Fruit fly (Drosophila melanogaster) whole organism, embryonic: ENCODE data around the gene Irc.

Experiments
- BtbVII ChIP-seq: fragments of 200-800 bp; sonication (Bioruptor generic); optimal IDR thresholded peaks from 3 replicates; lab custom pipeline; 2017; ENCODE audit warnings: missing biosample characterization, mild to moderate bottlenecking, missing genetic modification characterization
- CG10147 ChIP-seq: fragments of 200-800 bp; sonication (Bioruptor generic); optimal IDR thresholded peaks from 2 replicates; lab custom pipeline; 2019; ENCODE audit warnings: missing biosample characterization, mild to moderate bottlenecking, missing genetic modification characterization, moderate library complexity
- CG11560 ChIP-seq: fragments of 200-800 bp; sonication (Bioruptor generic); IDR thresholded peaks from 3 replicates; pipeline ENCODE4 v1.3.6; 2022; ENCODE audit warnings: missing biosample characterization, missing genetic modification characterization
- CG12071 ChIP-seq: fragments of 200-800 bp; sonication (Bioruptor generic); optimal IDR thresholded peaks from 3 replicates; lab custom pipeline; 2018; ENCODE audit warnings: missing biosample characterization, mild to moderate bottlenecking, missing genetic modification characterization
- CG12236 ChIP-seq: fragments of 200-800 bp; sonication (Bioruptor generic); optimal IDR thresholded peaks from 2 replicates; lab custom pipeline; 2016; ENCODE audit warnings: missing biosample characterization, missing genetic modification characterization
- CG14965 ChIP-seq: fragments of 200-800 bp; sonication (Bioruptor generic); optimal IDR thresholded peaks from 2 replicates; lab custom pipeline; 2016; ENCODE audit warnings: missing biosample characterization, missing genetic modification characterization, borderline replicate concordance
- CG1529 ChIP-seq: fragments of 200-800 bp; sonication (Bioruptor generic); optimal IDR thresholded peaks from 3 replicates; lab custom pipeline; 2018; ENCODE audit warnings: missing biosample characterization, missing genetic modification characterization
- CG17186 ChIP-seq: fragments of 200-800 bp; sonication (Bioruptor generic); optimal IDR thresholded peaks from 3 replicates; lab custom pipeline; 2017; ENCODE audit warnings: missing biosample characterization, missing genetic modification reagents, missing genetic modification characterization
- CG17385 ChIP-seq: fragments of 200-800 bp; sonication (Bioruptor generic); optimal IDR thresholded peaks from 3 replicates; lab custom pipeline; 2018; ENCODE audit warnings: missing biosample characterization, mild to moderate bottlenecking, missing genetic modification characterization
- CG2202 ChIP-seq: fragments of 200-800 bp; sonication (Bioruptor generic); optimal IDR thresholded peaks from 2 replicates; lab custom pipeline; 2018; ENCODE audit warnings: missing biosample characterization, mild to moderate bottlenecking, missing genetic modification characterization
- CG30431 ChIP-seq: fragments of 200-800 bp; sonication (Bioruptor generic); optimal IDR thresholded peaks from 2 replicates; lab custom pipeline; 2017; ENCODE audit warnings: missing biosample characterization, missing genetic modification characterization
- CG3065 ChIP-seq: fragments of 200-800 bp; sonication (Bioruptor generic); optimal IDR thresholded peaks from 2 replicates; lab custom pipeline; 2016; ENCODE audit warnings: missing biosample characterization, missing genetic modification characterization
- CG3163 ChIP-seq: fragments of 200-800 bp; sonication (Bioruptor generic); optimal IDR thresholded peaks from 3 replicates; lab custom pipeline; 2016; ENCODE audit warnings: missing biosample characterization, missing genetic modification characterization
- CG4282 ChIP-seq: fragments of 200-800 bp; sonication (Bioruptor generic); optimal IDR thresholded peaks from 2 replicates; lab custom pipeline; 2016; ENCODE audit warnings: missing biosample characterization, missing genetic modification characterization
- CG6654 ChIP-seq: fragments of 200-800 bp; sonication (Bioruptor generic); optimal IDR thresholded peaks from 2 replicates; lab custom pipeline; 2017; ENCODE audit warnings: missing biosample characterization, mild to moderate bottlenecking, missing genetic modification characterization
- CG6689 ChIP-seq: fragments of 200-800 bp; sonication (Bioruptor generic); IDR thresholded peaks from 2 replicates; pipeline ENCODE4 v1.3.6; 2022; ENCODE audit warnings: missing biosample characterization, missing genetic modification characterization
- CG8089 ChIP-seq: fragments of 200-800 bp; sonication (Bioruptor generic); optimal IDR thresholded peaks from 3 replicates; lab custom pipeline; 2016; ENCODE audit warnings: missing biosample characterization, missing genetic modification characterization
- CG8281 ChIP-seq: fragments of 200-800 bp; sonication (Bioruptor generic); optimal IDR thresholded peaks from 2 replicates; lab custom pipeline; 2018; ENCODE audit warnings: missing biosample characterization, mild to moderate bottlenecking, missing genetic modification characterization, moderate library complexity
- CG8765 ChIP-seq: fragments of 200-800 bp; sonication (Bioruptor generic); IDR thresholded peaks from 2 replicates; pipeline ENCODE4 v1.3.6; 2022; ENCODE audit warnings: missing biosample characterization, missing genetic modification characterization
- CrebB ChIP-seq: fragments of 200-800 bp; sonication (Bioruptor generic); optimal IDR thresholded peaks from 3 replicates; lab custom pipeline; 2018; ENCODE audit warnings: missing biosample characterization, mild to moderate bottlenecking, missing genetic modification characterization
- D19A ChIP-seq: fragments of 200-800 bp; optimal IDR thresholded peaks from 3 replicates; lab custom pipeline; 2019; ENCODE audit warnings: missing biosample characterization, mild to moderate bottlenecking, missing genetic modification characterization, moderate library complexity
- Doc2 ChIP-seq: fragments of 200-800 bp; sonication (Bioruptor generic); IDR thresholded peaks from 2 replicates; pipeline ENCODE4 v1.3.6; 2022; ENCODE audit warnings: missing biosample characterization, missing genetic modification characterization
- Fer1 ChIP-seq: fragments of 200-800 bp; sonication (Bioruptor generic); optimal IDR thresholded peaks from 2 replicates; lab custom pipeline; 2017; ENCODE audit warnings: missing biosample characterization, mild to moderate bottlenecking, missing genetic modification characterization
- Gsc ChIP-seq: fragments of 200-800 bp; sonication (Bioruptor generic); IDR thresholded peaks from 2 replicates; pipeline ENCODE4 v1.3.6; 2022; ENCODE audit warnings: missing biosample characterization, missing genetic modification characterization
- HLHmδ ChIP-seq: fragments of 200-800 bp; sonication (Bioruptor generic); optimal IDR thresholded peaks from 2 replicates; lab custom pipeline; 2018; ENCODE audit warnings: missing biosample characterization, mild to moderate bottlenecking, missing genetic modification characterization, moderate library complexity
- Hand ChIP-seq: fragments of 200-800 bp; sonication (Bioruptor generic); optimal IDR thresholded peaks from 2 replicates; lab custom pipeline; 2017; ENCODE audit warnings: mild to moderate bottlenecking, missing biosample characterization, missing genetic modification reagents, missing genetic modification characterization
- Hey ChIP-seq: fragments of 200-800 bp; sonication (Bioruptor generic); optimal IDR thresholded peaks from 3 replicates; lab custom pipeline; 2018; ENCODE audit warnings: missing biosample characterization, mild to moderate bottlenecking, missing genetic modification characterization
- Hmx ChIP-seq: fragments of 200-800 bp; sonication (Bioruptor generic); optimal IDR thresholded peaks from 2 replicates; lab custom pipeline; 2016; ENCODE audit warnings: missing biosample characterization, missing genetic modification characterization
- Hr3 ChIP-seq: fragments of 200-800 bp; sonication (Bioruptor generic); optimal IDR thresholded peaks from 3 replicates; lab custom pipeline; 2016; ENCODE audit warnings: missing biosample characterization, missing genetic modification characterization
- Lhr ChIP-seq: fragments of 200-800 bp; sonication (Bioruptor generic); optimal IDR thresholded peaks from 3 replicates; lab custom pipeline; 2017; ENCODE audit warnings: mild to moderate bottlenecking, missing biosample characterization, missing genetic modification reagents, missing genetic modification characterization
- MBD-R2 ChIP-seq: fragments of 200-800 bp; sonication (Bioruptor generic); IDR thresholded peaks from 2 replicates; pipeline ENCODE4 v1.3.6; 2022; ENCODE audit warnings: missing biosample characterization, missing genetic modification characterization
- Meics ChIP-seq: fragments of 200-800 bp; sonication (Bioruptor generic); optimal IDR thresholded peaks from 2 replicates; lab custom pipeline; 2017; ENCODE audit warnings: missing biosample characterization, mild to moderate bottlenecking, missing genetic modification characterization
- NC2α ChIP-seq: fragments of 200-800 bp; sonication (Bioruptor generic); optimal IDR thresholded peaks from 2 replicates; lab custom pipeline; 2016; ENCODE audit warnings: missing biosample characterization, missing genetic modification characterization
- Rx ChIP-seq: fragments of 200-800 bp; sonication (Bioruptor generic); IDR thresholded peaks from 2 replicates; pipeline ENCODE4 v1.3.6; 2022; ENCODE audit warnings: missing biosample characterization, missing genetic modification characterization
- Taf1 ChIP-seq: fragments of 200-800 bp; sonication (Bioruptor generic); IDR thresholded peaks from 2 replicates; pipeline ENCODE4 v1.3.6; 2022; ENCODE audit warnings: missing biosample characterization, missing genetic modification characterization
- Trl ChIP-seq, 3 experiments: fragments of >200 bp in 2 of 3; fragments of 200-800 bp in 1 of 3; sonication (Bioruptor generic) in 1 of 3; optimal IDR thresholded peaks; 2 replicates in 1 of 3; 3 replicates in 2 of 3; lab custom pipeline; 2016 to 2017; ENCODE audit warnings: missing biosample characterization in 1 of 3, missing genetic modification characterization in 1 of 3
- Usf ChIP-seq: fragments of 200-800 bp; sonication (Bioruptor generic); optimal IDR thresholded peaks from 2 replicates; lab custom pipeline; 2017; ENCODE audit warnings: missing genotype, missing biosample characterization, missing genetic modification characterization
- amos ChIP-seq: fragments of 200-800 bp; sonication (Bioruptor generic); IDR thresholded peaks from 2 replicates; pipeline ENCODE4 v1.3.6; 2022; ENCODE audit warnings: missing biosample characterization, missing genetic modification characterization; ENCODE audit not compliant: partially characterized antibody
- cato ChIP-seq: fragments of 200-800 bp; sonication (Bioruptor generic); optimal IDR thresholded peaks from 2 replicates; lab custom pipeline; 2016; ENCODE audit warnings: missing biosample characterization, missing genetic modification characterization, borderline replicate concordance
- cg ChIP-seq: fragments of 200-800 bp; sonication (Bioruptor generic); optimal IDR thresholded peaks from 3 replicates; lab custom pipeline; 2019; ENCODE audit warnings: missing biosample characterization, mild to moderate bottlenecking, missing genetic modification characterization, moderate library complexity
- chn ChIP-seq: fragments of 200-800 bp; sonication (Bioruptor generic); optimal IDR thresholded peaks from 2 replicates; lab custom pipeline; 2016; ENCODE audit warnings: missing biosample characterization, missing genetic modification characterization
- danr ChIP-seq: fragments of 200-800 bp; sonication (Bioruptor generic); IDR thresholded peaks from 2 replicates; pipeline ENCODE4 v1.3.6; 2022; ENCODE audit warnings: missing biosample characterization, missing genetic modification characterization
- eyg ChIP-seq: fragments of 200-800 bp; sonication (Bioruptor generic); optimal IDR thresholded peaks from 3 replicates; lab custom pipeline; 2016; ENCODE audit warnings: missing biosample characterization, missing genetic modification characterization
- nom ChIP-seq: fragments of 200-800 bp; sonication (Bioruptor generic); optimal IDR thresholded peaks from 2 replicates; lab custom pipeline; 2017; ENCODE audit warnings: missing biosample characterization, missing genetic modification characterization, mild to moderate bottlenecking, moderate library complexity, missing genetic modification reagents
- run ChIP-seq: fragments of 200-800 bp; sonication (Bioruptor generic); optimal IDR thresholded peaks from 3 replicates; lab custom pipeline; 2018; ENCODE audit warnings: missing biosample characterization, mild to moderate bottlenecking, missing genetic modification characterization
- vvl ChIP-seq: fragments of 200-800 bp; sonication (Bioruptor generic); IDR thresholded peaks from 2 replicates; pipeline ENCODE4 v1.3.6; 2022; ENCODE audit warnings: missing biosample characterization, missing genetic modification characterization
- wek ChIP-seq: fragments of 200-800 bp; sonication (Bioruptor generic); optimal IDR thresholded peaks from 3 replicates; lab custom pipeline; 2018; ENCODE audit warnings: missing biosample characterization, mild to moderate bottlenecking, missing genetic modification characterization, moderate library complexity
- zen2 ChIP-seq: fragments of 200-800 bp; sonication (Bioruptor generic); IDR thresholded peaks from 3 replicates; pipeline ENCODE4 v1.3.6; 2022; ENCODE audit warnings: missing biosample characterization, missing genetic modification characterization; ENCODE audit not compliant: partially characterized antibody

Irc gene

dm6 chr3R:16986181-16987074 is 16.2 kb upstream of the Irc start (continued):
- peak; percentile 52 for TF ChIP-seq CG6654 (GFP tag; lab: Kevin White, UChicago)
- peak; percentile 83 for TF ChIP-seq NC2α
- TF ChIP-seq Hey (tag; lab: Kevin White, UChicago), result peak; percentile 98
- peak; percentile 97 for TF ChIP-seq vvl
- TF ChIP-seq CG3065 (GFP tag; lab: Kevin White, UChicago), result peak; percentile 41
- TF ChIP-seq danr (GFP tag; lab: Robert Waterston, UW), result peak; percentile 88
- peak; percentile 85 for TF ChIP-seq CG10147 (GFP tag; lab: Kevin White, UChicago)
- no peak for TF ChIP-seq zen2 (GFP tag; lab: Robert Waterston, UW)
- TF ChIP-seq Rx (GFP tag; lab: Robert Waterston, UW), result peak; percentile 96
- no peak for TF ChIP-seq HLHmδ (GFP tag; lab: Kevin White, UChicago)
- TF ChIP-seq amos (GFP tag; lab: Robert Waterston, UW), result peak; percentile 12; the same call in 1 of the 2 replicates
- peak; percentile 28 for TF ChIP-seq Lhr (GFP tag; lab: Kevin White, UChicago)
- peak; percentile 48 for TF ChIP-seq cg (GFP tag; lab: Kevin White, UChicago)
- peak; percentile 95 for TF ChIP-seq Hand
- TF ChIP-seq CG12236, result peak; percentile 72
- TF ChIP-seq CG17186, result no peak
- TF ChIP-seq Taf1 (GFP tag; lab: Robert Waterston, UW), result peak; percentile 96
- TF ChIP-seq CG3163 (GFP tag; lab: Kevin White, UChicago), result peak; percentile 82
- TF ChIP-seq CG14965 (GFP tag; lab: Kevin White, UChicago), result peak; percentile 54
- peak; percentile 95 for TF ChIP-seq Meics (GFP tag; lab: Kevin White, UChicago)
- TF ChIP-seq CG8765 (GFP tag; lab: Robert Waterston, UW), result peak; percentile 94
- TF ChIP-seq eyg, result peak; percentile 93
- peak; percentile 92 for TF ChIP-seq Doc2
- peak; percentile 87 for TF ChIP-seq BtbVII (GFP tag; lab: Kevin White, UChicago)
- TF ChIP-seq CG1529 (GFP tag; lab: Kevin White, UChicago), result peak; percentile 33
- peak; percentile 57 for TF ChIP-seq cato (GFP tag; lab: Kevin White, UChicago)
- peak; percentile 63 for TF ChIP-seq run (tag; lab: Kevin White, UChicago)
- peak; percentile 88 for TF ChIP-seq chn (GFP tag; lab: Kevin White, UChicago)
- peak; percentile 91 for TF ChIP-seq CG6689 (GFP tag; lab: Robert Waterston, UW)
- peak; percentile 60 for TF ChIP-seq D19A
- no peak for TF ChIP-seq Trl (optimal IDR thresholded peaks at IDR 0.05; lab: Kevin White, UChicago)
- peak; percentile 93 for TF ChIP-seq Trl (GFP tag; optimal IDR thresholded peaks at IDR 0.05; lab: Kevin White, UChicago)
- peak; percentile 77 for TF ChIP-seq Hmx (GFP tag; lab: Kevin White, UChicago)
- peak; percentile 86 for TF ChIP-seq CG30431 (GFP tag; lab: Kevin White, UChicago)
- peak; percentile 87 for TF ChIP-seq Hr3 (GFP tag; lab: Kevin White, UChicago)
- peak; percentile 88 for TF ChIP-seq CG11560 (tag; lab: Robert Waterston, UW)
- peak; percentile 93 for TF ChIP-seq CG12071 (GFP tag; lab: Kevin White, UChicago)
- peak; percentile 72 for TF ChIP-seq nom (GFP tag; lab: Kevin White, UChicago)
- peak; percentile 92 for TF ChIP-seq MBD-R2
- peak; percentile 78 for TF ChIP-seq wek (GFP tag; lab: Kevin White, UChicago)
- TF ChIP-seq CrebB (tag; lab: Kevin White, UChicago), result peak; percentile 93
- peak; percentile 96 for TF ChIP-seq Fer1
- no peak for TF ChIP-seq CG2202 (tag; lab: Kevin White, UChicago)
- TF ChIP-seq Gsc (GFP tag; lab: Robert Waterston, UW), result no peak
- peak; percentile 90 for TF ChIP-seq CG4282
- peak; percentile 92 for TF ChIP-seq Usf
- TF ChIP-seq CG17385 (GFP tag; lab: Kevin White, UChicago), result peak; percentile 89
- TF ChIP-seq CG8089, result peak; percentile 84
- TF ChIP-seq CG8281 (tag; lab: Kevin White, UChicago), result peak; percentile 92
